Fruit fly (Drosophila melanogaster) whole organism, adult: ENCODE results near the gene RpS14b.

ENCODE experiments used
- CG11617 ChIP-seq: fragments of 200-800 bp; sonication (Bioruptor generic); optimal IDR thresholded peaks from 2 replicates; lab custom pipeline; 2017; ENCODE audit warnings: mild to moderate bottlenecking, missing biosample characterization, missing genetic modification reagents, missing genetic modification characterization
- CG12768 ChIP-seq: fragments of 200-800 bp; sonication (Bioruptor generic); optimal IDR thresholded peaks from 2 replicates; lab custom pipeline; 2017; ENCODE audit warnings: missing biosample characterization, missing genetic modification characterization, mild to moderate bottlenecking, moderate library complexity, missing genetic modification reagents
- CG33017 ChIP-seq: fragments of 200-800 bp; sonication (Bioruptor generic); optimal IDR thresholded peaks from 2 replicates; lab custom pipeline; 2018; ENCODE audit warnings: missing biosample characterization, mild to moderate bottlenecking, missing genetic modification characterization, moderate library complexity
- CG5204 ChIP-seq: fragments of 200-800 bp; sonication (Bioruptor generic); optimal IDR thresholded peaks from 2 replicates; lab custom pipeline; 2016; ENCODE audit warnings: missing biosample characterization, missing genetic modification characterization
- CG7045 ChIP-seq: fragments of 200-800 bp; sonication (Bioruptor generic); optimal IDR thresholded peaks from 2 replicates; lab custom pipeline; 2017; ENCODE audit warnings: missing biosample characterization, mild to moderate bottlenecking, missing genetic modification characterization
- CG7101 ChIP-seq: fragments of 200-800 bp; sonication (Bioruptor generic); optimal IDR thresholded peaks from 2 replicates; lab custom pipeline; 2018; ENCODE audit warnings: missing biosample characterization, mild to moderate bottlenecking, missing genetic modification characterization, moderate library complexity
- Hr96 ChIP-seq: fragments of 200-800 bp; sonication (Bioruptor generic); optimal IDR thresholded peaks from 2 replicates; lab custom pipeline; 2016; ENCODE audit warnings: missing biosample characterization, missing genetic modification characterization
- cnc ChIP-seq, 2 experiments: fragments of >200 bp; optimal IDR thresholded peaks; 2 replicates each; lab custom pipeline; 2017
- kay ChIP-seq: fragments of 200-800 bp; sonication (Bioruptor generic); peaks from one replicate; lab custom pipeline; 2016; ENCODE audit warnings: missing biosample characterization, missing genetic modification characterization, borderline replicate concordance
- ovo ChIP-seq: fragments of 200-800 bp; sonication (Bioruptor generic); optimal IDR thresholded peaks from 2 replicates; lab custom pipeline; 2016; ENCODE audit warnings: missing biosample characterization, missing genetic modification characterization
- pad ChIP-seq: fragments of 200-800 bp; sonication (Bioruptor generic); optimal IDR thresholded peaks from 3 replicates; lab custom pipeline; 2017; ENCODE audit warnings: missing biosample characterization, missing genetic modification characterization, mild to moderate bottlenecking, moderate library complexity, missing genetic modification reagents
- tj ChIP-seq: fragments of 200-800 bp; sonication (Bioruptor generic); optimal IDR thresholded peaks from 3 replicates; lab custom pipeline; 2017; ENCODE audit warnings: missing biosample characterization, mild to moderate bottlenecking, missing genetic modification characterization, moderate library complexity
- toe ChIP-seq: fragments of 200-800 bp; sonication (Bioruptor generic); optimal IDR thresholded peaks from 2 replicates; lab custom pipeline; 2016; ENCODE audit warnings: missing biosample characterization, missing genetic modification characterization

- TF ChIP-seq tj (GFP tag; lab: Kevin White, UChicago) (peak; percentile 96), CG7045 (GFP tag; lab: Kevin White, UChicago) (no peak), ovo (GFP tag; lab: Kevin White, UChicago) (no peak), CG33017 (tag; lab: Kevin White, UChicago) (no peak), toe (GFP tag; lab: Kevin White, UChicago) (no peak), kay (GFP tag; lab: Kevin White, UChicago) (no peak), CG11617 (no peak), CG7101 (no peak), CG12768 (GFP tag; lab: Kevin White, UChicago) (no peak), Hr96 (GFP tag; lab: Kevin White, UChicago) (no peak), cnc (optimal IDR thresholded peaks at IDR 0.05; lab: Kevin White, UChicago) (no peak), CG5204 (no peak), pad (GFP tag; lab: Kevin White, UChicago) (no peak)
Measured at dm6 chrX:7909069-7909389, 25.7 kb upstream of the RpS14b start.
